Worm (Caenorhabditis elegans) whole organism, young adult: ENCODE results near the gene F08F8.11.

Source experiments
- Y56A3A.18 ChIP-seq: fragments of 200-800 bp; sonication (Bioruptor generic); IDR thresholded peaks from 2 replicates; pipeline ENCODE4 v1.3.6; 2022; ENCODE audit warnings: missing genetic modification reagents, missing genetic modification characterization, missing compliant biosample characterization
- dox-1 ChIP-seq: fragments of 200-800 bp; sonication (Bioruptor generic); IDR thresholded peaks from 2 replicates; pipeline ENCODE4 v1.3.6; 2022; ENCODE audit warnings: missing genetic modification reagents, missing genetic modification characterization, missing compliant biosample characterization
- lin-35 ChIP-seq, 3 experiments: fragments of 150-350 bp in 2 of 3; sonication (generic microtip) in 1 of 3; optimal IDR thresholded peaks; 2 replicates each; lab custom pipeline; 2014 to 2018; ENCODE audit warnings: missing biosample characterization in 3 of 3, missing genetic modification characterization in 3 of 3, missing genetic modification reagents in 3 of 3
- mcd-1 ChIP-seq: fragments of 200-800 bp; sonication (Bioruptor generic); IDR thresholded peaks from 2 replicates; pipeline ENCODE4 v1.3.6; 2022; ENCODE audit warnings: missing genetic modification reagents, missing genetic modification characterization, missing compliant biosample characterization
- mel-28 ChIP-seq: sonication (generic microtip); optimal IDR thresholded peaks from 2 replicates; lab custom pipeline; 2016; ENCODE audit warnings: borderline replicate concordance, mild to moderate bottlenecking, missing genetic modification characterization, missing compliant biosample characterization
- nfyb-1 ChIP-seq: fragments of 200-800 bp; sonication (Bioruptor generic); IDR thresholded peaks from 2 replicates; pipeline ENCODE4 v1.3.6; 2022; ENCODE audit warnings: missing genetic modification reagents, missing genetic modification characterization, missing compliant biosample characterization
- nhr-80 ChIP-seq: sonication (generic microtip); optimal IDR thresholded peaks from 2 replicates; lab custom pipeline; 2016; ENCODE audit warnings: missing genetic modification characterization, missing compliant biosample characterization
- snpc-4 ChIP-seq, 5 experiments: fragments of 150-350 bp in 1 of 5; sonication (generic microtip) in 4 of 5; optimal IDR thresholded peaks; 2 replicates each; lab custom pipeline; 2014 to 2018; ENCODE audit warnings: missing genetic modification characterization in 5 of 5, missing biosample characterization in 3 of 5, antibody characterized with exemption in 2 of 5, mild to moderate bottlenecking in 2 of 5, missing compliant biosample characterization in 2 of 5, missing genotype in 2 of 5, moderate library complexity in 2 of 5, missing genetic modification reagents in 1 of 5
- somi-1 ChIP-seq: fragments of 200-800 bp; sonication (Bioruptor generic); optimal IDR thresholded peaks from 2 replicates; lab custom pipeline; 2018; ENCODE audit warnings: mild to moderate bottlenecking, missing genetic modification characterization, missing compliant biosample characterization
- xnd-1 ChIP-seq: sonication (generic microtip); optimal IDR thresholded peaks from 2 replicates; lab custom pipeline; 2016; ENCODE audit warnings: missing genotype, missing genetic modification reagents, missing genetic modification characterization, missing compliant biosample characterization
- ztf-18 ChIP-seq: sonication (generic microtip); optimal IDR thresholded peaks from 2 replicates; lab custom pipeline; 2016; ENCODE audit warnings: missing genotype, mild to moderate bottlenecking, missing genetic modification characterization, missing compliant biosample characterization
- ztf-28 ChIP-seq: fragments of 200-800 bp; sonication (Bioruptor generic); IDR thresholded peaks from 2 replicates; pipeline ENCODE4 v1.3.6; 2022; ENCODE audit warnings: missing genetic modification reagents, missing genetic modification characterization, missing compliant biosample characterization
- ztf-6 ChIP-seq: fragments of 200-800 bp; sonication (Bioruptor generic); IDR thresholded peaks from 2 replicates; pipeline ENCODE4 v1.3.6; 2022; ENCODE audit warnings: missing genetic modification reagents, missing genetic modification characterization, missing compliant biosample characterization

DNA sequence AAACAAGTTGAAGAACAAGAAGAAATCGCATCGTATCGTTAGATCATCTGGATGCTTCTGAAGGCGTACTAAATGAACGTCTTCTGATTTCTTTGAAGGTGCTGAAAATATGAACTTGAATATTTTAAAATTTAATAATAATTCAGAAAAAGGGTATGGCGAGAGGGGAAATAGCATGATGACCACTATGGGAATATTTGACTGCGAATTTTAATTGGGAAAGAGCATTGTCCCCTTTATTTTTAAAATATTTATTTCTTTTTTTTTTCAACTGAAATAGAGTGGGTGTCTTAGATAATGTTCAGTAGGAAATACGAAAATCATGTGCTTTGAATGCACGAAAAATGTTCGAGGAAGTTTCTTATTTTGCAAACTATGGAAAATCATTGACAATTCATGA lies 29.7 kb downstream of the F08F8.11 start, which contains the start of gene lgc-50:
- TF ChIP-seq nhr-80 (tag; lab: Kevin White, UChicago) (no peak), snpc-4 (GFP tag; optimal IDR thresholded peaks at IDR 0.05; lab: Kevin White, UChicago) (no peak), snpc-4 (tag; optimal IDR thresholded peaks at IDR 0.05; lab: Kevin White, UChicago) (no peak), nfyb-1 (GFP tag; lab: Robert Waterston, UW) (no peak), ztf-18 (tag; lab: Kevin White, UChicago) (no peak), dox-1 (GFP tag; lab: Robert Waterston, UW) (no peak), ztf-6 (GFP tag; lab: Robert Waterston, UW) (no peak), Y56A3A.18 (no peak), mcd-1 (GFP tag; lab: Robert Waterston, UW) (no peak), somi-1 (GFP tag; lab: Kevin White, UChicago) (no peak), lin-35 (GFP tag; optimal IDR thresholded peaks at IDR 0.05; lab: Kevin White, UChicago) (no peak), xnd-1 (tag; lab: Kevin White, UChicago) (no peak), mel-28 (no peak), ztf-28 (no peak)
